Fruit fly (Drosophila melanogaster) whole organism: Measurements from ENCODE around the gene CG9521.

ENCODE experiments used
- CG8478 ChIP-seq: fragments of >200 bp; optimal IDR thresholded peaks from 2 replicates; lab custom pipeline; 2018; ENCODE audit warnings: inconsistent platforms
- EcR ChIP-seq, 2 experiments: fragments of >200 bp; optimal IDR thresholded peaks; 2 replicates each; lab custom pipeline; 2017; ENCODE audit warnings: missing biosample characterization in 2 of 2, missing genetic modification characterization in 2 of 2, missing genetic modification reagents in 2 of 2
- psq ChIP-seq: fragments of >200 bp; optimal IDR thresholded peaks from 2 replicates; lab custom pipeline; 2017
- usp ChIP-seq: fragments of >200 bp; optimal IDR thresholded peaks from 2 replicates; lab custom pipeline; 2017; ENCODE audit warnings: missing biosample characterization, missing genetic modification characterization, mixed read lengths

- TF ChIP-seq EcR (GFP tag; optimal IDR thresholded peaks at IDR 0.05; lab: Kevin White, UChicago): no peak
- no peak for TF ChIP-seq psq (lab: Kevin White, UChicago)
- no peak for TF ChIP-seq CG8478 (lab: Kevin White, UChicago)
- no peak for TF ChIP-seq usp
Observed at dm6 chrX:14857883-14858282, 4.8 kb upstream of the CG9521 start.
